Fruit fly (Drosophila melanogaster) whole organism, adult: ENCODE results near the gene HGTX.

ENCODE experiments used
- CG11617 ChIP-seq: fragments of 200-800 bp; sonication (Bioruptor generic); optimal IDR thresholded peaks from 2 replicates; lab custom pipeline; 2017; ENCODE audit warnings: mild to moderate bottlenecking, missing biosample characterization, missing genetic modification reagents, missing genetic modification characterization
- CG12768 ChIP-seq: fragments of 200-800 bp; sonication (Bioruptor generic); optimal IDR thresholded peaks from 2 replicates; lab custom pipeline; 2017; ENCODE audit warnings: missing biosample characterization, missing genetic modification characterization, mild to moderate bottlenecking, moderate library complexity, missing genetic modification reagents
- CG14711 ChIP-seq: fragments of 200-800 bp; sonication (Bioruptor generic); optimal IDR thresholded peaks from 2 replicates; lab custom pipeline; 2018; ENCODE audit warnings: missing biosample characterization, mild to moderate bottlenecking, missing genetic modification characterization, moderate library complexity
- CG1620 ChIP-seq: fragments of 200-800 bp; sonication (Bioruptor generic); optimal IDR thresholded peaks from 2 replicates; lab custom pipeline; 2016; ENCODE audit warnings: missing biosample characterization, missing genetic modification characterization
- CG33017 ChIP-seq: fragments of 200-800 bp; sonication (Bioruptor generic); optimal IDR thresholded peaks from 2 replicates; lab custom pipeline; 2018; ENCODE audit warnings: missing biosample characterization, mild to moderate bottlenecking, missing genetic modification characterization, moderate library complexity
- CG5204 ChIP-seq: fragments of 200-800 bp; sonication (Bioruptor generic); optimal IDR thresholded peaks from 2 replicates; lab custom pipeline; 2016; ENCODE audit warnings: missing biosample characterization, missing genetic modification characterization
- Clk ChIP-seq: fragments of 200-800 bp; sonication (Bioruptor generic); optimal IDR thresholded peaks from 2 replicates; lab custom pipeline; 2017; ENCODE audit warnings: missing biosample characterization, missing genetic modification characterization
- Crg-1 ChIP-seq: fragments of 200-800 bp; sonication (Bioruptor generic); optimal IDR thresholded peaks from 2 replicates; lab custom pipeline; 2016; ENCODE audit warnings: missing biosample characterization, missing genetic modification characterization
- Hr96 ChIP-seq: fragments of 200-800 bp; sonication (Bioruptor generic); optimal IDR thresholded peaks from 2 replicates; lab custom pipeline; 2016; ENCODE audit warnings: missing biosample characterization, missing genetic modification characterization
- Mnt ChIP-seq: fragments of 200-800 bp; sonication (Bioruptor generic); optimal IDR thresholded peaks from 2 replicates; lab custom pipeline; 2016; ENCODE audit warnings: missing biosample characterization, mild to moderate bottlenecking, missing genetic modification characterization
- bab1 ChIP-seq: fragments of 200-800 bp; sonication (Bioruptor generic); optimal IDR thresholded peaks from 3 replicates; lab custom pipeline; 2019; ENCODE audit warnings: missing biosample characterization, mild to moderate bottlenecking, missing genetic modification characterization, moderate library complexity
- kay ChIP-seq: fragments of 200-800 bp; sonication (Bioruptor generic); peaks from one replicate; lab custom pipeline; 2016; ENCODE audit warnings: missing biosample characterization, missing genetic modification characterization, borderline replicate concordance
- ovo ChIP-seq: fragments of 200-800 bp; sonication (Bioruptor generic); optimal IDR thresholded peaks from 2 replicates; lab custom pipeline; 2016; ENCODE audit warnings: missing biosample characterization, missing genetic modification characterization
- toe ChIP-seq: fragments of 200-800 bp; sonication (Bioruptor generic); optimal IDR thresholded peaks from 2 replicates; lab custom pipeline; 2016; ENCODE audit warnings: missing biosample characterization, missing genetic modification characterization

- no peak for TF ChIP-seq Hr96 (GFP tag; lab: Kevin White, UChicago)
- TF ChIP-seq Mnt (GFP tag; lab: Kevin White, UChicago) = no peak
- TF ChIP-seq Crg-1 (GFP tag; lab: Kevin White, UChicago) = no peak
- no peak for TF ChIP-seq bab1 (GFP tag; lab: Kevin White, UChicago)
- no peak for TF ChIP-seq CG33017
- no peak for TF ChIP-seq toe
- TF ChIP-seq Clk (GFP tag; lab: Kevin White, UChicago) = no peak
- TF ChIP-seq CG1620 = no peak
- no peak for TF ChIP-seq CG11617
- TF ChIP-seq CG14711 (tag; lab: Kevin White, UChicago) = no peak
- TF ChIP-seq CG5204 = no peak
- no peak for TF ChIP-seq CG12768 (GFP tag; lab: Kevin White, UChicago)
- no peak for TF ChIP-seq ovo (GFP tag; lab: Kevin White, UChicago)
- no peak for TF ChIP-seq kay (GFP tag; lab: Kevin White, UChicago)
These were observed 45.8 kb upstream of the HGTX start for dm6 chr3L:14645120-14645519.
